Fruit fly (Drosophila melanogaster) whole organism, embryonic: ENCODE results near the gene CG11294.
A peak's percentile ranks its signal among the peaks of the same experiment; 100 is the strongest.

ENCODE experiments used
- Bdp1 ChIP-seq: fragments of 200-800 bp; sonication (Bioruptor generic); optimal IDR thresholded peaks from 3 replicates; lab custom pipeline; 2016; ENCODE audit warnings: missing biosample characterization, missing genetic modification characterization
- CG10209 ChIP-seq: fragments of 200-800 bp; sonication (Bioruptor generic); optimal IDR thresholded peaks from 3 replicates; lab custom pipeline; 2017; ENCODE audit warnings: missing biosample characterization, mild to moderate bottlenecking, missing genetic modification characterization, missing genetic modification reagents
- CG10366 ChIP-seq: fragments of 200-800 bp; sonication (Bioruptor generic); IDR thresholded peaks from 2 replicates; pipeline ENCODE4 v1.3.6; 2022; ENCODE audit warnings: missing biosample characterization, missing genetic modification characterization
- CG12236 ChIP-seq: fragments of 200-800 bp; sonication (Bioruptor generic); optimal IDR thresholded peaks from 2 replicates; lab custom pipeline; 2016; ENCODE audit warnings: missing biosample characterization, missing genetic modification characterization
- CG12391 ChIP-seq: fragments of 200-800 bp; sonication (Bioruptor generic); optimal IDR thresholded peaks from 3 replicates; lab custom pipeline; 2018; ENCODE audit warnings: missing biosample characterization, mild to moderate bottlenecking, missing genetic modification characterization, moderate library complexity
- CG14710 ChIP-seq: fragments of 200-800 bp; sonication (Bioruptor generic); optimal IDR thresholded peaks from 3 replicates; lab custom pipeline; 2019; ENCODE audit warnings: missing biosample characterization, mild to moderate bottlenecking, missing genetic modification characterization, moderate library complexity
- CG17912 ChIP-seq: fragments of 200-800 bp; sonication (Bioruptor generic); optimal IDR thresholded peaks from 2 replicates; lab custom pipeline; 2018; ENCODE audit warnings: missing biosample characterization, mild to moderate bottlenecking, missing genetic modification characterization
- CG2120 ChIP-seq: fragments of 200-800 bp; sonication (Bioruptor generic); optimal IDR thresholded peaks from 3 replicates; lab custom pipeline; 2016; ENCODE audit warnings: missing biosample characterization, missing genetic modification characterization
- CG2202 ChIP-seq: fragments of 200-800 bp; sonication (Bioruptor generic); optimal IDR thresholded peaks from 2 replicates; lab custom pipeline; 2018; ENCODE audit warnings: missing biosample characterization, mild to moderate bottlenecking, missing genetic modification characterization
- CG2889 ChIP-seq: fragments of 200-800 bp; sonication (Bioruptor generic); IDR thresholded peaks from 3 replicates; pipeline ENCODE4 v1.3.6; 2022; ENCODE audit warnings: missing biosample characterization, missing genetic modification characterization
- CG3065 ChIP-seq: fragments of 200-800 bp; sonication (Bioruptor generic); optimal IDR thresholded peaks from 2 replicates; lab custom pipeline; 2016; ENCODE audit warnings: missing biosample characterization, missing genetic modification characterization
- CG31388 ChIP-seq: fragments of 200-800 bp; sonication (Bioruptor generic); optimal IDR thresholded peaks from 2 replicates; lab custom pipeline; 2016; ENCODE audit warnings: missing biosample characterization, missing genetic modification characterization
- CG31441 ChIP-seq: fragments of 200-800 bp; sonication (Bioruptor generic); IDR thresholded peaks from 2 replicates; pipeline ENCODE4 v1.3.6; 2022; ENCODE audit warnings: missing biosample characterization, missing genetic modification characterization
- CG3163 ChIP-seq: fragments of 200-800 bp; sonication (Bioruptor generic); optimal IDR thresholded peaks from 3 replicates; lab custom pipeline; 2016; ENCODE audit warnings: missing biosample characterization, missing genetic modification characterization
- CG34224 ChIP-seq: fragments of 200-800 bp; sonication (Bioruptor generic); IDR thresholded peaks from 3 replicates; pipeline ENCODE4 v1.3.6; 2022; ENCODE audit warnings: missing biosample characterization, missing genetic modification characterization; ENCODE audit not compliant: partially characterized antibody
- CG43689 ChIP-seq: fragments of 200-800 bp; sonication (Bioruptor generic); IDR thresholded peaks from 2 replicates; pipeline ENCODE4 v1.3.6; 2022; ENCODE audit warnings: missing biosample characterization, missing genetic modification characterization
- CG5180 ChIP-seq: fragments of 200-800 bp; sonication (Bioruptor generic); optimal IDR thresholded peaks from 3 replicates; lab custom pipeline; 2017; ENCODE audit warnings: missing biosample characterization, missing genetic modification characterization, mild to moderate bottlenecking, moderate library complexity, missing genetic modification reagents
- CG7839 ChIP-seq: fragments of 200-800 bp; sonication (Bioruptor generic); optimal IDR thresholded peaks from 3 replicates; lab custom pipeline; 2018; ENCODE audit warnings: missing biosample characterization, mild to moderate bottlenecking, missing genetic modification characterization, moderate library complexity
- CG7928 ChIP-seq: fragments of 200-800 bp; sonication (Bioruptor generic); optimal IDR thresholded peaks from 2 replicates; lab custom pipeline; 2017; ENCODE audit warnings: missing biosample characterization, mild to moderate bottlenecking, missing genetic modification characterization
- Deaf1 ChIP-seq: fragments of 200-800 bp; optimal IDR thresholded peaks from 3 replicates; lab custom pipeline; 2019; ENCODE audit warnings: missing biosample characterization, mild to moderate bottlenecking, missing genetic modification characterization, moderate library complexity
- Dfd ChIP-seq, 2 experiments: fragments of >200 bp; optimal IDR thresholded peaks; 2 replicates each; lab custom pipeline; 2017; ENCODE audit warnings: missing biosample characterization in 2 of 2, missing genetic modification characterization in 2 of 2
- Dll ChIP-seq: fragments of 200-800 bp; sonication (Bioruptor generic); IDR thresholded peaks from 4 replicates; pipeline ENCODE4 v1.3.6; 2022; ENCODE audit warnings: missing biosample characterization, missing genetic modification characterization; ENCODE audit not compliant: partially characterized antibody
- Elba2 ChIP-seq: fragments of 200-800 bp; sonication (Bioruptor generic); optimal IDR thresholded peaks from 3 replicates; lab custom pipeline; 2016; ENCODE audit warnings: missing biosample characterization, missing genetic modification characterization
- Ets65A ChIP-seq: fragments of 200-800 bp; sonication (Bioruptor generic); peaks from one replicate; lab custom pipeline; 2016; ENCODE audit warnings: missing biosample characterization, missing genetic modification characterization
- Hmx ChIP-seq: fragments of 200-800 bp; sonication (Bioruptor generic); optimal IDR thresholded peaks from 2 replicates; lab custom pipeline; 2016; ENCODE audit warnings: missing biosample characterization, missing genetic modification characterization
- Lhr ChIP-seq: fragments of 200-800 bp; sonication (Bioruptor generic); optimal IDR thresholded peaks from 3 replicates; lab custom pipeline; 2017; ENCODE audit warnings: mild to moderate bottlenecking, missing biosample characterization, missing genetic modification reagents, missing genetic modification characterization
- Max ChIP-seq: fragments of 200-800 bp; sonication (Bioruptor generic); optimal IDR thresholded peaks from 2 replicates; lab custom pipeline; 2016; ENCODE audit warnings: missing biosample characterization, mild to moderate bottlenecking, missing genetic modification characterization
- NFAT ChIP-seq: fragments of 200-800 bp; sonication (Bioruptor generic); IDR thresholded peaks from 2 replicates; pipeline ENCODE4 v1.3.6; 2022; ENCODE audit warnings: missing biosample characterization, missing genetic modification characterization
- Oli ChIP-seq: fragments of 200-800 bp; sonication (Bioruptor generic); optimal IDR thresholded peaks from 2 replicates; lab custom pipeline; 2018; ENCODE audit warnings: missing biosample characterization, mild to moderate bottlenecking, missing genetic modification characterization, moderate library complexity
- PHDP ChIP-seq: fragments of 200-800 bp; sonication (Bioruptor generic); optimal IDR thresholded peaks from 3 replicates; lab custom pipeline; 2018; ENCODE audit warnings: missing biosample characterization, mild to moderate bottlenecking, missing genetic modification characterization, moderate library complexity
- Ptx1 ChIP-seq: fragments of 200-800 bp; sonication (Bioruptor generic); IDR thresholded peaks from 2 replicates; pipeline ENCODE4 v1.3.6; 2022; ENCODE audit warnings: missing biosample characterization, missing genetic modification characterization
- Rfx ChIP-seq: fragments of 200-800 bp; sonication (Bioruptor generic); IDR thresholded peaks from 2 replicates; pipeline ENCODE4 v1.3.6; 2022; ENCODE audit warnings: missing biosample characterization, missing genetic modification characterization
- Trl ChIP-seq, 3 experiments: fragments of >200 bp in 2 of 3; fragments of 200-800 bp in 1 of 3; sonication (Bioruptor generic) in 1 of 3; optimal IDR thresholded peaks; 2 replicates in 1 of 3; 3 replicates in 2 of 3; lab custom pipeline; 2016 to 2017; ENCODE audit warnings: missing biosample characterization in 1 of 3, missing genetic modification characterization in 1 of 3
- Vsx1 ChIP-seq: fragments of 200-800 bp; sonication (Bioruptor generic); optimal IDR thresholded peaks from 2 replicates; lab custom pipeline; 2017; ENCODE audit warnings: missing biosample characterization, mild to moderate bottlenecking, missing genetic modification characterization, missing genetic modification reagents
- ase ChIP-seq: fragments of 200-800 bp; sonication (Bioruptor generic); IDR thresholded peaks from 3 replicates; pipeline ENCODE4 v1.3.6; 2022; ENCODE audit warnings: missing biosample characterization, missing genetic modification characterization
- cad ChIP-seq: fragments of >200 bp; optimal IDR thresholded peaks from 2 replicates; lab custom pipeline; 2017; ENCODE audit warnings: missing biosample characterization, missing genetic modification characterization
- cas ChIP-seq: fragments of 200-800 bp; sonication (Bioruptor generic); IDR thresholded peaks from 2 replicates; pipeline ENCODE4 v1.3.6; 2022; ENCODE audit warnings: missing biosample characterization, missing genetic modification characterization
- chm ChIP-seq: fragments of 200-800 bp; sonication (Bioruptor generic); IDR thresholded peaks from 2 replicates; pipeline ENCODE4 v1.3.6; 2022; ENCODE audit warnings: missing biosample characterization, missing genetic modification characterization
- croc ChIP-seq: fragments of 200-800 bp; sonication (Bioruptor generic); conservative IDR thresholded peaks from 3 replicates; pipeline ENCODE4 v1.3.6; 2022; ENCODE audit warnings: missing biosample characterization, missing genetic modification characterization
- dm ChIP-seq: fragments of 200-800 bp; sonication (Bioruptor generic); optimal IDR thresholded peaks from 3 replicates; lab custom pipeline; 2016; ENCODE audit warnings: missing biosample characterization, missing genetic modification characterization
- eve ChIP-seq, 2 experiments: fragments of >200 bp; optimal IDR thresholded peaks; 2 replicates each; lab custom pipeline; 2017; ENCODE audit warnings: missing biosample characterization in 2 of 2, missing genetic modification characterization in 2 of 2
- ewg ChIP-seq: fragments of 200-800 bp; sonication (Bioruptor generic); optimal IDR thresholded peaks from 3 replicates; lab custom pipeline; 2017; ENCODE audit warnings: mild to moderate bottlenecking, missing biosample characterization, missing genetic modification reagents, missing genetic modification characterization
- fd3F ChIP-seq: fragments of 200-800 bp; sonication (Bioruptor generic); optimal IDR thresholded peaks from 2 replicates; lab custom pipeline; 2018; ENCODE audit warnings: missing biosample characterization, mild to moderate bottlenecking, missing genetic modification characterization, moderate library complexity
- gem ChIP-seq: fragments of 200-800 bp; sonication (Bioruptor generic); optimal IDR thresholded peaks from 2 replicates; lab custom pipeline; 2019; ENCODE audit warnings: missing biosample characterization, mild to moderate bottlenecking, missing genetic modification characterization, moderate library complexity
- gfzf ChIP-seq: fragments of 200-800 bp; sonication (Bioruptor generic); optimal IDR thresholded peaks from 2 replicates; lab custom pipeline; 2016; ENCODE audit warnings: missing biosample characterization, mild to moderate bottlenecking, missing genetic modification characterization, moderate library complexity
- nmo ChIP-seq: fragments of 200-800 bp; sonication (Bioruptor generic); optimal IDR thresholded peaks from 2 replicates; lab custom pipeline; 2018; ENCODE audit warnings: missing biosample characterization, mild to moderate bottlenecking, missing genetic modification characterization, moderate library complexity
- otp ChIP-seq: fragments of 200-800 bp; sonication (Bioruptor generic); IDR thresholded peaks from 3 replicates; pipeline ENCODE4, ENCODE4 v1.3.6; 2022; ENCODE audit warnings: missing biosample characterization, missing genetic modification characterization
- ro ChIP-seq: fragments of 200-800 bp; sonication (Bioruptor generic); IDR thresholded peaks from 2 replicates; pipeline ENCODE4 v1.3.6; 2022; ENCODE audit warnings: missing biosample characterization, missing genetic modification characterization
- run ChIP-seq: fragments of 200-800 bp; sonication (Bioruptor generic); optimal IDR thresholded peaks from 3 replicates; lab custom pipeline; 2018; ENCODE audit warnings: missing biosample characterization, mild to moderate bottlenecking, missing genetic modification characterization
- shn ChIP-seq: fragments of 200-800 bp; sonication (Bioruptor generic); optimal IDR thresholded peaks from 3 replicates; lab custom pipeline; 2016; ENCODE audit warnings: missing biosample characterization, missing genetic modification characterization
- so ChIP-seq: fragments of 200-800 bp; sonication (Bioruptor generic); IDR thresholded peaks from 3 replicates; pipeline ENCODE4 v1.3.6; 2022; ENCODE audit warnings: missing biosample characterization, missing genetic modification characterization
- tio ChIP-seq: fragments of 200-800 bp; sonication (Bioruptor generic); optimal IDR thresholded peaks from 2 replicates; lab custom pipeline; 2017; ENCODE audit warnings: missing biosample characterization, missing genetic modification characterization, inconsistent platforms

Gene CG11294

dm6 chrX:8669434-8669833, 24.0 kb downstream of the CG11294 start (continued):
- TF ChIP-seq Lhr (GFP tag; lab: Kevin White, UChicago) (no peak), CG5180 (GFP tag; lab: Kevin White, UChicago) (no peak), Rfx (GFP tag; lab: Robert Waterston, UW) (no peak), CG2889 (no peak), CG3163 (no peak), Dfd (GFP tag; optimal IDR thresholded peaks at IDR 0.05; lab: Kevin White, UChicago) (no peak), CG3065 (GFP tag; lab: Kevin White, UChicago) (no peak), Ets65A (GFP tag; lab: Kevin White, UChicago) (no peak), nmo (GFP tag; lab: Kevin White, UChicago) (peak; percentile 25), eve (GFP tag; optimal IDR thresholded peaks at IDR 0.05; lab: Kevin White, UChicago) (no peak), Deaf1 (tag; lab: Kevin White, UChicago) (no peak), Bdp1 (GFP tag; lab: Kevin White, UChicago) (no peak), Hmx (GFP tag; lab: Kevin White, UChicago) (no peak), CG7839 (no peak), dm (GFP tag; lab: Kevin White, UChicago) (no peak), ase (GFP tag; lab: Robert Waterston, UW) (no peak), CG10209 (GFP tag; lab: Kevin White, UChicago) (no peak), CG12236 (GFP tag; lab: Kevin White, UChicago) (no peak), Vsx1 (GFP tag; lab: Kevin White, UChicago) (no peak), Dll (GFP tag; lab: Robert Waterston, UW) (no peak), shn (no peak), CG7928 (GFP tag; lab: Kevin White, UChicago) (no peak), CG43689 (no peak), cas (no peak), CG2202 (no peak), gfzf (GFP tag; lab: Kevin White, UChicago) (no peak), tio (GFP tag; lab: Kevin White, UChicago) (no peak), ewg (GFP tag; lab: Kevin White, UChicago) (no peak), CG2120 (GFP tag; lab: Kevin White, UChicago) (no peak), gem (peak; percentile 47), PHDP (tag; lab: Kevin White, UChicago) (no peak), CG12391 (tag; lab: Kevin White, UChicago) (peak; percentile 5), CG17912 (GFP tag; lab: Kevin White, UChicago) (no peak), CG31441 (GFP tag; lab: Robert Waterston, UW) (0 out of 2 replicates have a peak, but pooled peaks have one; percentile 16), Trl (optimal IDR thresholded peaks at IDR 0.05; lab: Kevin White, UChicago) (no peak), Trl (GFP tag; optimal IDR thresholded peaks at IDR 0.05; lab: Kevin White, UChicago) (peak; percentile 5), ro (GFP tag; lab: Robert Waterston, UW) (no peak), CG34224 (no peak), Max (GFP tag; lab: Kevin White, UChicago) (no peak), croc (no peak; the same call in 2 of the 3 replicates), CG14710 (peak; percentile 21), CG31388 (GFP tag; lab: Kevin White, UChicago) (no peak), run (tag; lab: Kevin White, UChicago) (no peak), Oli (tag; lab: Kevin White, UChicago) (no peak), Elba2 (GFP tag; lab: Kevin White, UChicago) (no peak), chm (GFP tag; lab: Robert Waterston, UW) (peak; percentile 57; the same call in 1 of the 2 replicates), Ptx1 (no peak), fd3F (GFP tag; lab: Kevin White, UChicago) (no peak), otp (GFP tag; lab: Robert Waterston, UW) (no peak), CG10366 (GFP tag; lab: Robert Waterston, UW) (no peak), NFAT (no peak), cad (GFP tag; lab: Kevin White, UChicago) (no peak), so (GFP tag; lab: Robert Waterston, UW) (no peak)
